Fruit fly (Drosophila melanogaster) whole organism, wandering third instar larva: ENCODE data around the gene CG34176.

Experiments used
- Myc ChIP-seq: fragments of >200 bp; optimal IDR thresholded peaks from 2 replicates; lab custom pipeline; 2017
- Rel ChIP-seq, 2 experiments: fragments of 200-800 bp; sonication (Bioruptor generic) in 1 of 2; optimal IDR thresholded peaks; 2 replicates in 1 of 2; 3 replicates in 1 of 2; lab custom pipeline; 2016 to 2019; ENCODE audit warnings: mild to moderate bottlenecking in 2 of 2, missing biosample characterization in 2 of 2, missing genetic modification characterization in 2 of 2, moderate library complexity in 1 of 2

dm6 chr2L:4037015-4037414 is 33.1 kb downstream of the CG34176 start:
- TF ChIP-seq Myc (no peak), Rel (GFP tag; optimal IDR thresholded peaks at IDR 0.05; lab: Kevin White, UChicago) (no peak), Rel (tag; optimal IDR thresholded peaks at IDR 0.05; lab: Kevin White, UChicago) (no peak)
